Worm (Caenorhabditis elegans): ENCODE data around the gene abcf-2.

- TF ChIP-seq ztf-29 (GFP tag; IDR thresholded peaks at IDR 0.05) (no peak), T22C8.4 (GFP tag; IDR thresholded peaks at IDR 0.05) (no peak), flt-1 (GFP tag; IDR thresholded peaks at IDR 0.05) (no peak), ref-1 (GFP tag; conservative IDR thresholded peaks at IDR 0.05) (no peak), klf-2 (GFP tag; conservative IDR thresholded peaks at IDR 0.05) (no peak)
Measured at ce11 chrIII:13455207-13455606, 6.8 kb downstream of the abcf-2 start, which contains the start of gene cua-1.
